Fruit fly (Drosophila melanogaster): ENCODE data around the gene Sarm.
A peak's percentile ranks its signal among the peaks of the same experiment; 100 is the strongest.

Sarm gene

DNA sequence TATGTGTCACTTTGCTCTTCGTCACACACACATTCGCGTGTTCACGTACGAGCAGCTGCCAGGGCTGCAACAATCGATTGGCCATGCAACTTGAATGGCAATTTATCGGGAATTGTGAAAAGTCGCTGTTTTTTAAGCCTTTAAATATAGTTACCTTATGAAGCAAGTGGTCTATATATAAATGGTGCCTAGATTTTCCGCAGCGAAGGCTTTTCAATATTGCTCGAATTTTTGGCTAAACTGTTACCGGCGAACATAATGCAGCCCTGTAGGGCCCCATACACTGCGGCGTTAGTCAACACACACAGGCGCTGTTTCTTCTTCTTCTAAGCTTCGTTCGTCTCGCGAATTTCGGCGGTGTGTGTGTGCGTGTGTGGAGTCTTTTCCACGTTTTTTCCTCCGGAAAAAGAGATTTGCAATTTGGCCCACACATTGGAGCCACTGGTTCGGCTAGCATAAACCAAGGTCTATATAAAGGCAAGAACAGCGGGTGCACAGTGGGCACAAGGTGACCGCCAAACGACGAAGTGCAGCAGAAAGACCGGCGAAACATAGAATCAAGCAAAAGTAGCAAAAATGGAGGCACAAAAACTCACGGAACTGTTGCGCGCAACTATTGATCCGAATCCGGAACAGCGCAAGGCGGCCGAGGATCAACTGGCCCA, 52.3 kb downstream of the Sarm start, which contains the start of the genes Arp3 and msk (continued):
- TF ChIP-seq dimm (GFP tag; IDR thresholded peaks at IDR 0.05) (no peak), wdn (GFP tag; IDR thresholded peaks at IDR 0.05) (peak; percentile 72), CG1647 (GFP tag; optimal IDR thresholded peaks at IDR 0.05) (peak; percentile 88), HmgZ (tag; optimal IDR thresholded peaks at IDR 0.05) (peak; percentile 92), gro (GFP tag; optimal IDR thresholded peaks at IDR 0.05) (peak; percentile 94), CG5953 (GFP tag; IDR thresholded peaks at IDR 0.05) (no peak), cato (GFP tag; optimal IDR thresholded peaks at IDR 0.05; ENCODE audit: borderline replicate concordance) (peak; percentile 40), Chrac-16 (GFP tag; optimal IDR thresholded peaks at IDR 0.05) (peak; percentile 84), crp (GFP tag; optimal IDR thresholded peaks at IDR 0.05) (peak in 1 of 2 experiments; percentile 74), tap (tag; optimal IDR thresholded peaks at IDR 0.05) (no peak), CG31224 (GFP tag; IDR thresholded peaks at IDR 0.05) (peak; percentile 58; the same call in 1 of the 2 replicates), CrebB (tag; optimal IDR thresholded peaks at IDR 0.05) (peak; percentile 35), CG18764 (GFP tag; optimal IDR thresholded peaks at IDR 0.05) (peak; percentile 83), zf30C (GFP tag; optimal IDR thresholded peaks at IDR 0.05) (no peak), Abd-B (GFP tag; optimal IDR thresholded peaks at IDR 0.05) (peak; percentile 85), ERR (GFP tag; optimal IDR thresholded peaks at IDR 0.05) (peak; percentile 85), lov (optimal IDR thresholded peaks at IDR 0.05) (no peak), lov (GFP tag; IDR thresholded peaks at IDR 0.05) (no peak), CG12391 (tag; optimal IDR thresholded peaks at IDR 0.05) (peak; percentile 80), wor (GFP tag; IDR thresholded peaks at IDR 0.05) (no peak), exex (tag; optimal IDR thresholded peaks at IDR 0.05) (peak; percentile 55), abd-A (tag; optimal IDR thresholded peaks at IDR 0.05) (no peak), CG32532 (GFP tag; IDR thresholded peaks at IDR 0.05) (peak; percentile 81), ac (GFP tag; optimal IDR thresholded peaks at IDR 0.05) (peak; percentile 13), pnt (GFP tag; optimal IDR thresholded peaks at IDR 0.05) (peak; percentile 84), CG10321 (GFP tag; IDR thresholded peaks at IDR 0.05) (no peak), inv (GFP tag; IDR thresholded peaks at IDR 0.05; ENCODE audit: partially characterized antibody) (no peak), PHDP (tag; optimal IDR thresholded peaks at IDR 0.05) (peak; percentile 70), CG15479 (GFP tag; optimal IDR thresholded peaks at IDR 0.05) (no peak), B-H1 (GFP tag; IDR thresholded peaks at IDR 0.05) (peak; percentile 27; the same call in 1 of the 3 replicates), chm (GFP tag; IDR thresholded peaks at IDR 0.05) (peak; percentile 43; the same call in 1 of the 2 replicates), danr (GFP tag; IDR thresholded peaks at IDR 0.05) (peak; percentile 70), tx (GFP tag; optimal IDR thresholded peaks at IDR 0.05) (peak; percentile 91), fd96Cb (tag; optimal IDR thresholded peaks at IDR 0.05) (peak; percentile 65), cad (GFP tag; optimal IDR thresholded peaks at IDR 0.05) (no peak), CG1024 (GFP tag; IDR thresholded peaks at IDR 0.05) (0 out of 2 replicates have a peak, but pooled peaks have one; percentile 31), Dbx (GFP tag; IDR thresholded peaks at IDR 0.05) (peak; percentile 87), CG6654 (GFP tag; optimal IDR thresholded peaks at IDR 0.05) (peak; percentile 5), Mrtf (GFP tag; IDR thresholded peaks at IDR 0.05) (peak; percentile 64; the same call in 2 of the 3 replicates), CG3407 (GFP tag; optimal IDR thresholded peaks at IDR 0.05) (no peak), D19A (tag; optimal IDR thresholded peaks at IDR 0.05) (no peak), CG6791 (GFP tag; IDR thresholded peaks at IDR 0.05; ENCODE audit: partially characterized antibody) (peak; percentile 55; the same call in 1 of the 3 replicates), otp (GFP tag; IDR thresholded peaks at IDR 0.05) (0 out of 3 replicates have a peak, but pooled peaks have one; percentile 19), CG13123 (GFP tag; optimal IDR thresholded peaks at IDR 0.05) (peak; percentile 76), Sry-β (GFP tag; optimal IDR thresholded peaks at IDR 0.05) (peak; percentile 8), unpg (GFP tag; optimal IDR thresholded peaks at IDR 0.05) (peak; percentile 69), CG14050 (GFP tag; IDR thresholded peaks at IDR 0.05) (no peak), schlank (tag; optimal IDR thresholded peaks at IDR 0.05) (peak; percentile 49), jigr1 (GFP tag; IDR thresholded peaks at IDR 0.05) (no peak), odd (GFP tag; optimal IDR thresholded peaks at IDR 0.05) (no peak)

Data from whole organism, embryonic.